Comparison of ENCODE assay signal across 1 worm cellular context in genomic region chrX:10188493-10188895, ce11.
A peak's percentile ranks its signal among the peaks of the same experiment; 100 is the strongest.
TF ChIP-seq lines count a peak whose summit lies in the region.

No protein-coding gene starts in this region.

TF ChIP-seq in whole organism, L1 larva, 84 proteins besides CTCF, POLR2A, EP300 and RAD21 (continued from another document):
- TF ChIP-seq xbp-1 (tag; optimal IDR thresholded peaks at IDR 0.05; lab: Kevin White, UChicago), result peak; percentile 67
- TF ChIP-seq hlh-4 (tag; optimal IDR thresholded peaks at IDR 0.05; lab: Kevin White, UChicago), result no peak
